Worm (Caenorhabditis elegans) whole organism, midembryonic: Measurements from ENCODE around the gene M110.7.

ENCODE experiments used
- T22C8.4 ChIP-seq: fragments of 200-800 bp; sonication (Bioruptor generic); IDR thresholded peaks from 2 replicates; pipeline ENCODE4 v1.3.6; 2022; ENCODE audit warnings: missing genetic modification characterization, missing compliant biosample characterization
- cog-1 ChIP-seq: sonication (generic microtip); optimal IDR thresholded peaks from 2 replicates; lab custom pipeline; 2016; ENCODE audit warnings: missing genetic modification characterization, missing compliant biosample characterization
- flt-1 ChIP-seq: fragments of 200-800 bp; sonication (Bioruptor generic); IDR thresholded peaks from 2 replicates; pipeline ENCODE4 v1.3.6; 2022; ENCODE audit warnings: missing genetic modification characterization, missing compliant biosample characterization
- klf-2 ChIP-seq: fragments of 200-800 bp; sonication (Bioruptor generic); conservative IDR thresholded peaks from 2 replicates; pipeline ENCODE4 v1.3.6; 2022; ENCODE audit warnings: missing genetic modification reagents, missing genetic modification characterization, missing compliant biosample characterization
- med-1 ChIP-seq: sonication (generic microtip); optimal IDR thresholded peaks from 2 replicates; lab custom pipeline; 2017; ENCODE audit warnings: missing genetic modification characterization, mild to moderate bottlenecking, missing compliant biosample characterization, antibody characterized with exemption, missing genetic modification reagents; ENCODE audit not compliant: insufficient read depth
- ref-1 ChIP-seq: fragments of 200-800 bp; sonication (Bioruptor generic); conservative IDR thresholded peaks from 2 replicates; pipeline ENCODE4 v1.3.6; 2022; ENCODE audit warnings: missing genetic modification reagents, missing genetic modification characterization, missing compliant biosample characterization
- tab-1 ChIP-seq: fragments of 200-800 bp; sonication (Bioruptor generic); IDR thresholded peaks from 2 replicates; pipeline ENCODE4 v1.3.6; 2022; ENCODE audit warnings: missing genetic modification characterization, missing compliant biosample characterization
- ztf-23 ChIP-seq: fragments of 200-800 bp; sonication (Bioruptor generic); IDR thresholded peaks from 2 replicates; pipeline ENCODE4 v1.3.6; 2022; ENCODE audit warnings: missing genetic modification reagents, missing genetic modification characterization, missing compliant biosample characterization
- ztf-29 ChIP-seq: fragments of 200-800 bp; sonication (Bioruptor generic); IDR thresholded peaks from 2 replicates; pipeline ENCODE4 v1.3.6; 2022; ENCODE audit warnings: missing genetic modification reagents, missing genetic modification characterization, missing compliant biosample characterization

The M110.7 gene

ce11 chrII:8269351-8269750 lies 36.8 kb downstream of the M110.7 start, which contains the start of gene K01C8.2:
Gene K01C8.2, minus strand, starts transcription at chrII:8269451.
- TF ChIP-seq klf-2 (no peak), cog-1 (no peak), med-1 (GFP tag; lab: Kevin White, UChicago) (no peak), tab-1 (GFP tag; lab: Robert Waterston, UW) (no peak), ztf-23 (GFP tag; lab: Robert Waterston, UW) (no peak), ref-1 (no peak), T22C8.4 (no peak), ztf-29 (GFP tag; lab: Robert Waterston, UW) (no peak), flt-1 (GFP tag; lab: Robert Waterston, UW) (no peak)

- TF ChIP-seq klf-2 = no peak
- TF ChIP-seq cog-1 = no peak
Observed at ce11 chrII:8269855-8270647, 37.5 kb downstream of the M110.7 start, which contains the start of gene tdc-1. Gene tdc-1, plus strand, starts transcription at chrII:8270597.

DNA sequence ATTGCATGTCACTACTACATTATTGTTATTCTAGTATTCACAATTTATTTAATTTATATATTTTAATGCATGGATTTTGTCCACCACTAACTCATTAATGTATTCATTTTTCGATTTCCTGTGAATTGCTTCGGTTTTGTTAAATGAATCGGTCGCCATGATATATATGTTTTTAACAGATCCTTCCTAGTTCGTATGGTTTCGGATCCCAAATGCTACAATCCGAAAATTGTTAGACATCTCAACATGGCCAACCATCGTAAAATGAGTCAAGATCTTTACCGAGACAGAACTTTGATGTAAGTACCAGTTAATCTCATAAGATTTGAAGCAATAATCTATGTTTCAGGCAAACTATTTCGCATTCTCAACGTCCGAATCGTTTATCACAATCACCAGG lies 40.5 kb downstream of the M110.7 start:
- TF ChIP-seq cog-1 (no peak), flt-1 (GFP tag; lab: Robert Waterston, UW) (no peak), ztf-29 (GFP tag; lab: Robert Waterston, UW) (no peak), klf-2 (no peak), T22C8.4 (no peak), med-1 (GFP tag; lab: Kevin White, UChicago) (no peak), ztf-23 (GFP tag; lab: Robert Waterston, UW) (no peak), tab-1 (GFP tag; lab: Robert Waterston, UW) (no peak), ref-1 (no peak)

- TF ChIP-seq cog-1 = no peak
- no peak for TF ChIP-seq flt-1 (GFP tag; lab: Robert Waterston, UW)
- TF ChIP-seq med-1 (GFP tag; lab: Kevin White, UChicago) = no peak
- no peak for TF ChIP-seq ztf-23 (GFP tag; lab: Robert Waterston, UW)
- no peak for TF ChIP-seq klf-2
- no peak for TF ChIP-seq tab-1 (GFP tag; lab: Robert Waterston, UW)
- no peak for TF ChIP-seq ref-1
- TF ChIP-seq ztf-29 (GFP tag; lab: Robert Waterston, UW) = no peak
- TF ChIP-seq T22C8.4 = no peak
Observed at ce11 chrII:8276057-8276456, 43.5 kb downstream of the M110.7 start, which contains the start of the genes gei-14 and slc-25A32. Gene gei-14, minus strand, starts transcription at chrII:8276231. Gene slc-25A32, plus strand, starts transcription at chrII:8276298.

ce11 chrII:8278415-8278814 lies 45.8 kb downstream of the M110.7 start, which contains the start of the genes mrpl-10 and clec-142:
Gene mrpl-10, minus strand, starts transcription at chrII:8278515.
Gene clec-142, plus strand, starts transcription at chrII:8278678.
- no peak for TF ChIP-seq ztf-29 (GFP tag; lab: Robert Waterston, UW)
- TF ChIP-seq ztf-23 (GFP tag; lab: Robert Waterston, UW) = no peak
- no peak for TF ChIP-seq med-1 (GFP tag; lab: Kevin White, UChicago)
- no peak for TF ChIP-seq klf-2
- TF ChIP-seq ref-1 = no peak
- no peak for TF ChIP-seq cog-1
- TF ChIP-seq flt-1 (GFP tag; lab: Robert Waterston, UW) = no peak
- no peak for TF ChIP-seq tab-1 (GFP tag; lab: Robert Waterston, UW)
- no peak for TF ChIP-seq T22C8.4

DNA sequence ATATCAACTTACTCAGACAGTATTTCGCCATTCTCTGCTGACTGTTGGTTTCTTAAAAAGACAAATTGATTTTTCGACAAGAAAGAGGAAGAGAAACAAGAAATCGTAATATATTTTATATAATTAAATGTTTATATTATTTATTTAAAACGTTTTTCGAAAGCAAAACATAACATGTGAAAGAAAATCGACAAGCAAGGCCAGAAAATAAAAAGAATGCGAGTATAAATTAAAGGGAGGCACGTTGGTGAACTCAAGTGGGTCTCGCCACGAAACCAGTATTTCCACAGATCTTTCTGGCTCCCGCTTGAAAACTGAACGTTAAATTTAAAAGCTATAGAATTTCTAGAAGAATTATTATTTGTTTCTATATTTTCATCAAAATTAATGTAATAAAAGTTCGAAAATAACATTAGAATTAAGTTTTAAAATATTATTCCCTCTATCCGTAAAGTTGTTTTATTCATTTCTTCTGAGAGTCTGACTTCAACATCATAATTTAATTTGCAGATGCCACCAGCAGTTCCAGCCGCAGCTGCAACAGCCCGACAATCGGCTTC lies 50.6 kb downstream of the M110.7 start, which contains the start of the genes nst-1 and cct-4:
TSS of gene nst-1 (minus strand) at position 51 of the 560 bp plus-strand sequence.
TSS of gene cct-4 (plus strand) at position 510 of the 560 bp plus-strand sequence.
- TF ChIP-seq tab-1 (GFP tag; lab: Robert Waterston, UW) = no peak
- no peak for TF ChIP-seq ztf-29 (GFP tag; lab: Robert Waterston, UW)
- no peak for TF ChIP-seq med-1 (GFP tag; lab: Kevin White, UChicago)
- TF ChIP-seq cog-1 = no peak
- no peak for TF ChIP-seq klf-2
- no peak for TF ChIP-seq flt-1 (GFP tag; lab: Robert Waterston, UW)
- no peak for TF ChIP-seq T22C8.4
- no peak for TF ChIP-seq ztf-23 (GFP tag; lab: Robert Waterston, UW)
- TF ChIP-seq ref-1 = no peak
